Worm (Caenorhabditis elegans) whole organism, L4/young adult: ENCODE data around the gene nhr-193.

Source experiments
- dao-5 ChIP-seq: sonication (generic microtip); optimal IDR thresholded peaks from 2 replicates; lab custom pipeline; 2016; ENCODE audit warnings: missing genotype, missing genetic modification characterization, moderate library complexity, missing compliant biosample characterization
- him-1 ChIP-seq: sonication (generic microtip); optimal IDR thresholded peaks from 2 replicates; lab custom pipeline; 2016; ENCODE audit warnings: missing genotype, missing genetic modification reagents, missing genetic modification characterization, missing compliant biosample characterization

ce11 chrV:16393728-16394127 is 51.6 kb downstream of the nhr-193 start, which contains the start of gene srd-63:
- TF ChIP-seq him-1 (tag; lab: Kevin White, UChicago) (no peak), dao-5 (tag; lab: Kevin White, UChicago) (no peak)
